Worm (Caenorhabditis elegans) whole organism, L1 larva: ENCODE data around the gene F19B2.6.

ENCODE experiments used
- ama-1 ChIP-seq: fragments of 150-350 bp; optimal IDR thresholded peaks from 2 replicates; lab custom pipeline; 2014
- fkh-10 ChIP-seq: sonication (generic microtip); optimal IDR thresholded peaks from 2 replicates; lab custom pipeline; 2017; ENCODE audit warnings: missing biosample characterization, missing genetic modification reagents, missing genetic modification characterization
- fos-1 ChIP-seq: fragments of 150-350 bp; optimal IDR thresholded peaks from 2 replicates; lab custom pipeline; 2014; ENCODE audit warnings: missing biosample characterization, missing genetic modification characterization
- lin-13 ChIP-seq: fragments of 150-350 bp; optimal IDR thresholded peaks from 2 replicates; lab custom pipeline; 2014; ENCODE audit warnings: missing biosample characterization, missing genetic modification reagents, missing genetic modification characterization
- lin-15B ChIP-seq: fragments of 150-350 bp; sonication (generic microtip); optimal IDR thresholded peaks from 3 replicates; lab custom pipeline; 2014; ENCODE audit warnings: missing biosample characterization, missing genetic modification characterization
- mab-9 ChIP-seq: fragments of 200-800 bp; sonication (Bioruptor generic); IDR thresholded peaks from 2 replicates; pipeline ENCODE4 v1.3.6; 2022; ENCODE audit warnings: missing genetic modification reagents, missing genetic modification characterization, missing compliant biosample characterization
- nhr-76 ChIP-seq: sonication (generic microtip); optimal IDR thresholded peaks from 2 replicates; lab custom pipeline; 2017; ENCODE audit warnings: missing biosample characterization, missing genetic modification characterization
- snu-23 ChIP-seq: sonication (generic microtip); optimal IDR thresholded peaks from 2 replicates; lab custom pipeline; 2016; ENCODE audit warnings: missing genetic modification characterization, missing compliant biosample characterization
- zip-4 ChIP-seq: fragments of 200-800 bp; sonication (Bioruptor generic); optimal IDR thresholded peaks from 2 replicates; lab custom pipeline; 2018; ENCODE audit warnings: mild to moderate bottlenecking, missing genetic modification characterization, moderate library complexity, missing compliant biosample characterization

DNA sequence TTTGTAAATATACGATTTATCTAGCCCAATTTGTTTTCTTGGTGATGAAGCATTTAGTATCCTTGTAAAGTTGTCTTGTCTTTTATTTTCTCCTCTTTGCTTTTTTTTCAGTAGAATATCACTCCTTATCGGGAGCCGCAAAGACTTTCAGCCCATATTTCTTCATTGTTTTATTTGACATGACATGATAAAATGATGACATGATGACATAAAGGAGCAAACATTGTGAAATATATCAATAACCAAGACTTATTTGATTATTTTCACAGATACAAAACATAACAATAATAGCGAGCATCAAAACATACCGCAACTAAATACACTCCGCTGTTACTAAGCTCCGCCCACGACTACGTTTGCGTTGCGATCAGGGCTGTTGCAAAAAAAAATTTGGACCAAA, 7.5 kb downstream of the F19B2.6 start:
- TF ChIP-seq lin-13 (GFP tag; lab: Kevin White, UChicago) (no peak), lin-15B (tag; lab: Kevin White, UChicago) (no peak), ama-1 (lab: Kevin White, UChicago) (no peak), zip-4 (no peak), nhr-76 (no peak), fkh-10 (GFP tag; lab: Kevin White, UChicago) (no peak), fos-1 (no peak), mab-9 (GFP tag; lab: Robert Waterston, UW) (no peak), snu-23 (GFP tag; lab: Kevin White, UChicago) (no peak)
